Fruit fly (Drosophila melanogaster) whole organism, embryonic: Measurements from ENCODE around the gene pcm.

Experiments used
- Ada2b ChIP-seq: fragments of 200-800 bp; sonication (Bioruptor generic); IDR thresholded peaks from 2 replicates; pipeline ENCODE4 v1.3.6; 2022; ENCODE audit warnings: missing biosample characterization, missing genetic modification characterization
- Adf1 ChIP-seq: fragments of 200-800 bp; sonication (Bioruptor generic); IDR thresholded peaks from 2 replicates; pipeline ENCODE4 v1.3.6; 2022; ENCODE audit warnings: missing biosample characterization, missing genetic modification characterization
- Asciz ChIP-seq: fragments of 200-800 bp; sonication (Bioruptor generic); optimal IDR thresholded peaks from 2 replicates; lab custom pipeline; 2017; ENCODE audit warnings: missing biosample characterization, mild to moderate bottlenecking, missing genetic modification characterization, missing genetic modification reagents
- Atf6 ChIP-seq: fragments of 200-800 bp; sonication (Bioruptor generic); IDR thresholded peaks from 2 replicates; pipeline ENCODE4 v1.3.6; 2022; ENCODE audit warnings: missing biosample characterization, missing genetic modification characterization
- Bgb ChIP-seq: fragments of 200-800 bp; sonication (Bioruptor generic); IDR thresholded peaks from 2 replicates; pipeline ENCODE4 v1.3.6; 2022; ENCODE audit warnings: missing biosample characterization, missing genetic modification characterization; ENCODE audit not compliant: partially characterized antibody
- Bteb2 ChIP-seq: fragments of 200-800 bp; sonication (Bioruptor generic); optimal IDR thresholded peaks from 2 replicates; lab custom pipeline; 2016; ENCODE audit warnings: missing biosample characterization, missing genetic modification characterization
- CG10147 ChIP-seq: fragments of 200-800 bp; sonication (Bioruptor generic); optimal IDR thresholded peaks from 2 replicates; lab custom pipeline; 2019; ENCODE audit warnings: missing biosample characterization, mild to moderate bottlenecking, missing genetic modification characterization, moderate library complexity
- CG11093 ChIP-seq: fragments of 200-800 bp; sonication (Bioruptor generic); IDR thresholded peaks from 3 replicates; pipeline ENCODE4 v1.3.6; 2022; ENCODE audit warnings: missing biosample characterization, missing genetic modification characterization
- CG11398 ChIP-seq: fragments of 200-800 bp; sonication (Bioruptor generic); optimal IDR thresholded peaks from 2 replicates; lab custom pipeline; 2016; ENCODE audit warnings: missing biosample characterization, missing genetic modification characterization
- CG11560 ChIP-seq: fragments of 200-800 bp; sonication (Bioruptor generic); IDR thresholded peaks from 3 replicates; pipeline ENCODE4 v1.3.6; 2022; ENCODE audit warnings: missing biosample characterization, missing genetic modification characterization
- CG13624 ChIP-seq: fragments of 200-800 bp; sonication (Bioruptor generic); optimal IDR thresholded peaks from 2 replicates; lab custom pipeline; 2016; ENCODE audit warnings: missing biosample characterization, missing genetic modification characterization
- CG14441 ChIP-seq: fragments of 200-800 bp; sonication (Bioruptor generic); IDR thresholded peaks from 2 replicates; pipeline ENCODE4 v1.3.6; 2022; ENCODE audit warnings: missing biosample characterization, missing genetic modification characterization
- CG14667 ChIP-seq: fragments of 200-800 bp; sonication (Bioruptor generic); IDR thresholded peaks from 2 replicates; pipeline ENCODE4 v1.3.6; 2022; ENCODE audit warnings: missing biosample characterization, missing genetic modification characterization
- CG15696 ChIP-seq: fragments of 200-800 bp; sonication (Bioruptor generic); optimal IDR thresholded peaks from 2 replicates; lab custom pipeline; 2019; ENCODE audit warnings: missing biosample characterization, mild to moderate bottlenecking, missing genetic modification characterization, moderate library complexity
- CG17829 ChIP-seq: fragments of 200-800 bp; optimal IDR thresholded peaks from 2 replicates; lab custom pipeline; 2019; ENCODE audit warnings: missing biosample characterization, mild to moderate bottlenecking, missing genetic modification characterization, moderate library complexity
- CG18764 ChIP-seq: fragments of 200-800 bp; sonication (Bioruptor generic); optimal IDR thresholded peaks from 3 replicates; lab custom pipeline; 2016; ENCODE audit warnings: missing biosample characterization, missing genetic modification characterization
- CG2116 ChIP-seq: fragments of 200-800 bp; sonication (Bioruptor generic); optimal IDR thresholded peaks from 3 replicates; lab custom pipeline; 2018; ENCODE audit warnings: missing biosample characterization, mild to moderate bottlenecking, missing genetic modification characterization
- CG2199 ChIP-seq: fragments of 200-800 bp; sonication (Bioruptor generic); IDR thresholded peaks from 3 replicates; pipeline ENCODE4 v1.3.6; 2022; ENCODE audit warnings: missing biosample characterization, missing genetic modification characterization
- CG32532 ChIP-seq: fragments of 200-800 bp; sonication (Bioruptor generic); IDR thresholded peaks from 2 replicates; pipeline ENCODE4 v1.3.6; 2022; ENCODE audit warnings: missing biosample characterization, missing genetic modification characterization
- CG32772 ChIP-seq: fragments of 200-800 bp; sonication (Bioruptor generic); IDR thresholded peaks from 2 replicates; pipeline ENCODE4 v1.3.6; 2022; ENCODE audit warnings: missing biosample characterization, missing genetic modification characterization
- CG6272 ChIP-seq: fragments of 200-800 bp; sonication (Bioruptor generic); IDR thresholded peaks from 2 replicates; pipeline ENCODE4 v1.3.6; 2022; ENCODE audit warnings: missing biosample characterization, missing genetic modification characterization
- D ChIP-seq, 2 experiments: fragments of 200-800 bp in 1 of 2; fragments of >200 bp in 1 of 2; sonication (Bioruptor generic) in 1 of 2; optimal IDR thresholded peaks; 2 replicates in 1 of 2; 3 replicates in 1 of 2; lab custom pipeline; 2017; ENCODE audit warnings: mild to moderate bottlenecking in 1 of 2, missing biosample characterization in 1 of 2, missing genetic modification characterization in 1 of 2, missing genetic modification reagents in 1 of 2
- D19B ChIP-seq: fragments of 200-800 bp; sonication (Bioruptor generic); optimal IDR thresholded peaks from 2 replicates; lab custom pipeline; 2017; ENCODE audit warnings: missing biosample characterization, mild to moderate bottlenecking, missing genetic modification characterization
- Dref ChIP-seq: fragments of 200-800 bp; sonication (Bioruptor generic); IDR thresholded peaks from 2 replicates; pipeline ENCODE4 v1.3.6; 2022; ENCODE audit warnings: missing biosample characterization, missing genetic modification characterization
- ERR ChIP-seq: fragments of 200-800 bp; sonication (Bioruptor generic); optimal IDR thresholded peaks from 2 replicates; lab custom pipeline; 2016; ENCODE audit warnings: missing biosample characterization, missing genetic modification characterization
- Fer2 ChIP-seq: fragments of 200-800 bp; sonication (Bioruptor generic); optimal IDR thresholded peaks from 2 replicates; lab custom pipeline; 2018; ENCODE audit warnings: missing biosample characterization, mild to moderate bottlenecking, missing genetic modification characterization, moderate library complexity
- Kr ChIP-seq: fragments of 200-800 bp; sonication (Bioruptor generic); optimal IDR thresholded peaks from 2 replicates; lab custom pipeline; 2017; ENCODE audit warnings: missing biosample characterization, mild to moderate bottlenecking, missing genetic modification characterization
- Lhr ChIP-seq: fragments of 200-800 bp; sonication (Bioruptor generic); optimal IDR thresholded peaks from 3 replicates; lab custom pipeline; 2017; ENCODE audit warnings: mild to moderate bottlenecking, missing biosample characterization, missing genetic modification reagents, missing genetic modification characterization
- MBD-R2 ChIP-seq: fragments of 200-800 bp; sonication (Bioruptor generic); IDR thresholded peaks from 2 replicates; pipeline ENCODE4 v1.3.6; 2022; ENCODE audit warnings: missing biosample characterization, missing genetic modification characterization
- Max ChIP-seq: fragments of 200-800 bp; sonication (Bioruptor generic); optimal IDR thresholded peaks from 2 replicates; lab custom pipeline; 2016; ENCODE audit warnings: missing biosample characterization, mild to moderate bottlenecking, missing genetic modification characterization
- Neu2 ChIP-seq: fragments of 200-800 bp; sonication (Bioruptor generic); optimal IDR thresholded peaks from 3 replicates; lab custom pipeline; 2016; ENCODE audit warnings: missing biosample characterization, missing genetic modification characterization, borderline replicate concordance
- Xrp1 ChIP-seq: fragments of 200-800 bp; sonication (Bioruptor generic); IDR thresholded peaks from 2 replicates; pipeline ENCODE4 v1.3.6; 2022; ENCODE audit warnings: missing biosample characterization, missing genetic modification characterization
- ab ChIP-seq: fragments of 200-800 bp; sonication (Bioruptor generic); optimal IDR thresholded peaks from 2 replicates; lab custom pipeline; 2016; ENCODE audit warnings: missing biosample characterization, missing genetic modification characterization
- az2 ChIP-seq: fragments of 200-800 bp; sonication (Bioruptor generic); optimal IDR thresholded peaks from 3 replicates; lab custom pipeline; 2016; ENCODE audit warnings: missing biosample characterization, missing genetic modification characterization
- bcd ChIP-seq: fragments of 200-800 bp; sonication (Bioruptor generic); optimal IDR thresholded peaks from 2 replicates; lab custom pipeline; 2017; ENCODE audit warnings: missing biosample characterization, mild to moderate bottlenecking, missing genetic modification characterization
- cad ChIP-seq: fragments of >200 bp; optimal IDR thresholded peaks from 2 replicates; lab custom pipeline; 2017; ENCODE audit warnings: missing biosample characterization, missing genetic modification characterization
- cato ChIP-seq: fragments of 200-800 bp; sonication (Bioruptor generic); optimal IDR thresholded peaks from 2 replicates; lab custom pipeline; 2016; ENCODE audit warnings: missing biosample characterization, missing genetic modification characterization, borderline replicate concordance
- cg ChIP-seq: fragments of 200-800 bp; sonication (Bioruptor generic); optimal IDR thresholded peaks from 3 replicates; lab custom pipeline; 2019; ENCODE audit warnings: missing biosample characterization, mild to moderate bottlenecking, missing genetic modification characterization, moderate library complexity
- gfzf ChIP-seq: fragments of 200-800 bp; sonication (Bioruptor generic); optimal IDR thresholded peaks from 2 replicates; lab custom pipeline; 2016; ENCODE audit warnings: missing biosample characterization, mild to moderate bottlenecking, missing genetic modification characterization, moderate library complexity
- gro ChIP-seq: fragments of 200-800 bp; sonication (Bioruptor generic); optimal IDR thresholded peaks from 2 replicates; lab custom pipeline; 2016; ENCODE audit warnings: missing biosample characterization, missing genetic modification characterization
- gsb ChIP-seq: fragments of 200-800 bp; sonication (Bioruptor generic); IDR thresholded peaks from 2 replicates; pipeline ENCODE4 v1.3.6; 2022; ENCODE audit warnings: missing biosample characterization, missing genetic modification characterization
- her ChIP-seq: fragments of 200-800 bp; sonication (Bioruptor generic); optimal IDR thresholded peaks from 2 replicates; lab custom pipeline; 2016; ENCODE audit warnings: missing biosample characterization, missing genetic modification characterization
- hkb ChIP-seq, 2 experiments: fragments of 200-800 bp in 1 of 2; fragments of >200 bp in 1 of 2; sonication (Bioruptor generic) in 1 of 2; IDR thresholded peaks in 1 of 2; optimal IDR thresholded peaks in 1 of 2; 2 replicates each; pipeline versions ENCODE4 v1.3.6 to Lab custom; 2017 to 2022; ENCODE audit warnings: missing biosample characterization in 1 of 2, missing genetic modification characterization in 1 of 2
- ken ChIP-seq: fragments of 200-800 bp; sonication (Bioruptor generic); IDR thresholded peaks from 3 replicates; pipeline ENCODE4 v1.3.6; 2022; ENCODE audit warnings: missing biosample characterization, missing genetic modification characterization
- lmd ChIP-seq: fragments of 200-800 bp; sonication (Bioruptor generic); IDR thresholded peaks from 2 replicates; pipeline ENCODE4 v1.3.6; 2022; ENCODE audit warnings: missing biosample characterization, missing genetic modification characterization
- nom ChIP-seq: fragments of 200-800 bp; sonication (Bioruptor generic); optimal IDR thresholded peaks from 2 replicates; lab custom pipeline; 2017; ENCODE audit warnings: missing biosample characterization, missing genetic modification characterization, mild to moderate bottlenecking, moderate library complexity, missing genetic modification reagents
- pros ChIP-seq: fragments of 200-800 bp; sonication (Bioruptor generic); optimal IDR thresholded peaks from 3 replicates; lab custom pipeline; 2019; ENCODE audit warnings: missing biosample characterization, mild to moderate bottlenecking, missing genetic modification characterization, moderate library complexity
- pum ChIP-seq: fragments of 200-800 bp; sonication (Bioruptor generic); optimal IDR thresholded peaks from 2 replicates; lab custom pipeline; 2016; ENCODE audit warnings: missing biosample characterization, missing genetic modification characterization
- schlank ChIP-seq: fragments of 200-800 bp; sonication (Bioruptor generic); optimal IDR thresholded peaks from 2 replicates; lab custom pipeline; 2018; ENCODE audit warnings: missing biosample characterization, mild to moderate bottlenecking, missing genetic modification characterization
- tna ChIP-seq: fragments of 200-800 bp; sonication (Bioruptor generic); IDR thresholded peaks from 2 replicates; pipeline ENCODE4 v1.3.6; 2022; ENCODE audit warnings: missing biosample characterization, missing genetic modification characterization; ENCODE audit not compliant: partially characterized antibody
- unpg ChIP-seq: fragments of 200-800 bp; sonication (Bioruptor generic); optimal IDR thresholded peaks from 3 replicates; lab custom pipeline; 2018; ENCODE audit warnings: missing biosample characterization, mild to moderate bottlenecking, missing genetic modification characterization, moderate library complexity

pcm gene

DNA sequence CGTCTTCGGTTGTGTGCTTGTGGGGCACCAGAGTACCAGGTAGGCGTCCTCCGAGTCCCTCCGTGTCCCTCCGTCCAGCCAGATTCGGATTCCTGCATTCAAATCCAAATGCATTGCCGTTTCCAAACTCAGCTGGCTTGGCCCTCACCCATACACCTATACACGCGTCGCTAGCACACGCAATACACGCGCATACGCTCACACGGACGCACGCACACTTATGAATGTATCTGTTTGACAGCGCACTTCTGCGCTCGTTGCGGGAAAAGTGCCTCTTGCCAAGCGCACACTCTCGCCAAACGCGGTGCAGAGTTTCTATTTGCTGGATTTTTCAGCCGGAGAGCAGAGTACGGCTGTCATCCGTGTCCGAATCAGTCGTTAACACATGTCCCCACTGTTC, 30.8 kb upstream of the pcm start (continued):
- TF ChIP-seq unpg (GFP tag; lab: Kevin White, UChicago), result no peak
- no peak for TF ChIP-seq gfzf (GFP tag; lab: Kevin White, UChicago)
- no peak for TF ChIP-seq bcd (GFP tag; lab: Kevin White, UChicago)
- TF ChIP-seq cato, result no peak
- no peak for TF ChIP-seq Fer2 (tag; lab: Kevin White, UChicago)
- TF ChIP-seq ERR, result no peak
- peak; percentile 97 for TF ChIP-seq cg
- TF ChIP-seq ken (GFP tag; lab: Robert Waterston, UW), result no peak
- no peak for TF ChIP-seq CG2199 (GFP tag; lab: Robert Waterston, UW)
- peak; percentile 28; the same call in 1 of the 2 replicates for TF ChIP-seq MBD-R2 (GFP tag; lab: Robert Waterston, UW)
- TF ChIP-seq Dref (GFP tag; lab: Robert Waterston, UW), result 0 out of 2 replicates have a peak, but pooled peaks have one; percentile 15
- TF ChIP-seq CG11560 (tag; lab: Robert Waterston, UW), result no peak
- TF ChIP-seq CG11093 (GFP tag; lab: Robert Waterston, UW), result no peak
- no peak for TF ChIP-seq Asciz (GFP tag; lab: Kevin White, UChicago)
- no peak for TF ChIP-seq Bteb2
- no peak for TF ChIP-seq lmd (GFP tag; lab: Robert Waterston, UW)
- TF ChIP-seq Bgb (GFP tag; lab: Robert Waterston, UW), result peak; percentile 12; the same call in 1 of the 2 replicates
- no peak for TF ChIP-seq Xrp1 (GFP tag; lab: Robert Waterston, UW)
- TF ChIP-seq ab (GFP tag; lab: Kevin White, UChicago), result no peak
- TF ChIP-seq gsb (GFP tag; lab: Robert Waterston, UW), result no peak
- no peak for TF ChIP-seq CG2116 (GFP tag; lab: Kevin White, UChicago)
- TF ChIP-seq hkb (optimal IDR thresholded peaks at IDR 0.05; lab: Kevin White, UChicago), result no peak
- no peak for TF ChIP-seq hkb (GFP tag; IDR thresholded peaks at IDR 0.05; lab: Robert Waterston, UW)
- 0 out of 2 replicates have a peak, but pooled peaks have one; percentile 20 for TF ChIP-seq CG6272 (GFP tag; lab: Robert Waterston, UW)
- no peak for TF ChIP-seq Atf6
- no peak for TF ChIP-seq D19B
- no peak for TF ChIP-seq Lhr
- no peak for TF ChIP-seq D (optimal IDR thresholded peaks at IDR 0.05; lab: Kevin White, UChicago)
- TF ChIP-seq D (GFP tag; optimal IDR thresholded peaks at IDR 0.05; lab: Kevin White, UChicago), result no peak
- TF ChIP-seq CG32772 (GFP tag; lab: Robert Waterston, UW), result no peak
- no peak for TF ChIP-seq Kr
- TF ChIP-seq CG15696, result no peak
- TF ChIP-seq CG32532 (GFP tag; lab: Robert Waterston, UW), result peak; percentile 38
- TF ChIP-seq CG17829, result no peak
- TF ChIP-seq gro, result no peak
- no peak for TF ChIP-seq tna (GFP tag; lab: Robert Waterston, UW)
- TF ChIP-seq Ada2b (GFP tag; lab: Robert Waterston, UW), result no peak
- TF ChIP-seq CG10147, result no peak
- TF ChIP-seq CG14441, result no peak
- no peak for TF ChIP-seq CG11398 (GFP tag; lab: Kevin White, UChicago)
- peak; percentile 76 for TF ChIP-seq Adf1 (GFP tag; lab: Robert Waterston, UW)
- TF ChIP-seq, all 482 proteins: peak for 23

DNA sequence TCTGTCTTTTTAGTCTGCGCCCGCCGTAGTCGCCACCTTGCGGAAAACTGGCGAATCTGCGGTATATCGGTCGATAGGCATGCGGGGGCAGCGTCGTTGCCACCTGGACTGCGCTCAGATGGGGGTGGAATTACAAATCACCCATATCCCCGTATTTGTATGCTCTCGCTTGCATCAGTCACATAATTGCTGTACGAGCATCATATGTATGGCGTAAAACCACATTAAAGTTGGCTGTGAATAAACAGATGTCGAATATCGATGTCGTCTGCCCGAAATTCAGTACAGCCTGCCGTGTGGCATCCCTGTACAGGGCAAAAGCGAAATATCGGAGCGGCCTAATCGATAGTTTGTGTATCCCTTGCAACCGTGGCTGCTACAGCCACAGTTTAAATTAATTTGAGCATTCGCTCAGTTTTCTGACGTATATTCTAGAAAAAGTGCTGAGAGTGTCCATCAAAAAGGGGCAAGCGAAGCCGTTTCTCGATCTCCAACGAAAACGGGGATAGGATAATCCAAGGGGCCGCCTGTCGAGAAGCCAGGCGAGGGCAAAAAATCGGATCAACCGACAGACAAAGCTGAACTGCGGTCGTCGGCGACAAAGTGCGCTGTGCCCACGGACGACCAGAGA, 30.1 kb upstream of the pcm start, which contains the start of the genes Idh3a and CoRest:
TSS of gene Idh3a (minus strand) at position 58 of the 631 bp plus-strand sequence.
TSS of gene CoRest (plus strand) at position 177 of the 631 bp plus-strand sequence.
- TF ChIP-seq CG13624 (peak; percentile 16), az2 (GFP tag; lab: Kevin White, UChicago) (no peak), CG18764 (GFP tag; lab: Kevin White, UChicago) (no peak), D19B (no peak), ab (GFP tag; lab: Kevin White, UChicago) (no peak), Atf6 (no peak), nom (GFP tag; lab: Kevin White, UChicago) (no peak), CG14667 (GFP tag; lab: Robert Waterston, UW) (no peak), cad (GFP tag; lab: Kevin White, UChicago) (no peak), pum (GFP tag; lab: Kevin White, UChicago) (no peak), her (GFP tag; lab: Kevin White, UChicago) (no peak), Neu2 (no peak), schlank (tag; lab: Kevin White, UChicago) (no peak), pros (GFP tag; lab: Kevin White, UChicago) (no peak), Max (GFP tag; lab: Kevin White, UChicago) (peak; percentile 12)
